Fruit fly (Drosophila melanogaster): Measurements from ENCODE around the gene CG12594.

DNA sequence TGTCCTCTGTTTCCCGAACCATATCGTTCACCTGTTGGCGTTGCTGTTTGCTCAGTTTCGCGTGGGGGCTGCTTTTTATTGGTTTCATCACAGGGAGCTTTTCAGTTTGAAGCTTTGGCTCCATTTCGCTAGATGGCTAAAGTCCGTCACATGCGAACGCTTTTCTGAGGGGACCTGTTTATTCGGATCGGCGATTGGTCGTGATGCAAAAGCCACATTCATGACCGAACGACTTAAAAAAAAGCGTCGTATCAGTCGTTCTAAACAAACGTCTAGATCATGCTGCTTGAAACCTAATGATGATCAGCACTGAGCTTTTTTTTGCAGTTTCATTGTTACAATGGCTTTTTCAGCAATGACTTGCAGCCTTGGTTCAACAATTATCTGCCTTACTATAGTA lies 31.6 kb upstream of the CG12594 start, which contains the start of gene CG6908:
- TF ChIP-seq CG9705 (GFP tag; optimal IDR thresholded peaks at IDR 0.05) (no peak), OdsH (GFP tag; optimal IDR thresholded peaks at IDR 0.05) (no peak), br (GFP tag; optimal IDR thresholded peaks at IDR 0.05) (no peak), fru (GFP tag; optimal IDR thresholded peaks at IDR 0.05) (no peak), Sp1 (GFP tag; optimal IDR thresholded peaks at IDR 0.05) (no peak), pan (optimal IDR thresholded peaks at IDR 0.05) (no peak), sv (GFP tag; optimal IDR thresholded peaks at IDR 0.05) (no peak), Hr78 (GFP tag; optimal IDR thresholded peaks at IDR 0.05) (no peak), h (GFP tag; optimal IDR thresholded peaks at IDR 0.05) (peak; percentile 7), Myc (optimal IDR thresholded peaks at IDR 0.05) (no peak), Mio (GFP tag; optimal IDR thresholded peaks at IDR 0.05) (no peak)

Measured in whole organism, wandering third instar larva.